Worm (Caenorhabditis elegans) whole organism, L4 larva: ENCODE measurements around the gene F01D5.8.

Experiments used
- R02D3.7 ChIP-seq: fragments of 150-350 bp; sonication (generic microtip); optimal IDR thresholded peaks from 3 replicates; lab custom pipeline; 2014; ENCODE audit warnings: missing biosample characterization, missing genetic modification characterization
- Y48G9A.11 ChIP-seq: fragments of 200-800 bp; sonication (Bioruptor generic); IDR thresholded peaks from 2 replicates; pipeline ENCODE4 v1.3.6; 2022; ENCODE audit warnings: missing genetic modification reagents, missing genetic modification characterization, missing compliant biosample characterization
- Y5F2A.4 ChIP-seq: fragments of 200-800 bp; sonication (Bioruptor generic); optimal IDR thresholded peaks from 2 replicates; lab custom pipeline; 2018; ENCODE audit warnings: mild to moderate bottlenecking, missing genetic modification characterization, missing compliant biosample characterization
- Y75B8A.6 ChIP-seq: fragments of 200-800 bp; sonication (Bioruptor generic); IDR thresholded peaks from 2 replicates; pipeline ENCODE4 v1.3.6; 2022; ENCODE audit warnings: missing genetic modification reagents, missing genetic modification characterization, missing compliant biosample characterization
- aha-1 ChIP-seq: fragments of 150-350 bp; peaks from one replicate; lab custom pipeline; 2014; ENCODE audit warnings: missing biosample characterization, missing genetic modification characterization
- ceh-20 ChIP-seq: fragments of 200-800 bp; sonication (Bioruptor generic); IDR thresholded peaks from 2 replicates; pipeline ENCODE4 v1.3.6; 2022; ENCODE audit warnings: missing genetic modification reagents, missing genetic modification characterization, missing compliant biosample characterization
- ceh-82 ChIP-seq: sonication (generic microtip); optimal IDR thresholded peaks from 2 replicates; lab custom pipeline; 2017; ENCODE audit warnings: missing biosample characterization, missing genetic modification characterization
- ctbp-1 ChIP-seq: fragments of 200-800 bp; sonication (Bioruptor generic); IDR thresholded peaks from 2 replicates; pipeline ENCODE4 v1.3.6; 2022; ENCODE audit warnings: missing genetic modification reagents, missing genetic modification characterization, missing compliant biosample characterization
- daf-16 ChIP-seq, 3 experiments: sonication (generic microtip); optimal IDR thresholded peaks; 2 replicates each; lab custom pipeline; 2016 to 2017; ENCODE audit warnings: missing genetic modification characterization in 3 of 3, missing genetic modification reagents in 3 of 3, mild to moderate bottlenecking in 2 of 3, missing compliant biosample characterization in 2 of 3, missing biosample characterization in 1 of 3, moderate library complexity in 1 of 3
- dmd-9 ChIP-seq: fragments of 200-800 bp; sonication (Bioruptor generic); IDR thresholded peaks from 2 replicates; pipeline ENCODE4 v1.3.6; 2022; ENCODE audit warnings: missing genetic modification reagents, missing genetic modification characterization, missing compliant biosample characterization
- egl-27 ChIP-seq: sonication (generic microtip); optimal IDR thresholded peaks from 3 replicates; lab custom pipeline; 2017; ENCODE audit warnings: missing biosample characterization, missing genetic modification reagents, missing genetic modification characterization
- fos-1 ChIP-seq: fragments of 150-350 bp; optimal IDR thresholded peaks from 2 replicates; lab custom pipeline; 2014; ENCODE audit warnings: missing biosample characterization, missing genetic modification characterization
- hif-1 ChIP-seq, 2 experiments: sonication (generic microtip); optimal IDR thresholded peaks; 2 replicates each; lab custom pipeline; 2016 to 2017; ENCODE audit warnings: missing compliant biosample characterization in 2 of 2, missing genetic modification characterization in 2 of 2, missing genetic modification reagents in 2 of 2, missing genotype in 2 of 2, mild to moderate bottlenecking in 1 of 2
- hlh-11 ChIP-seq: fragments of 200-800 bp; sonication (Bioruptor generic); optimal IDR thresholded peaks from 2 replicates; lab custom pipeline; 2018; ENCODE audit warnings: mild to moderate bottlenecking, missing genetic modification characterization, missing compliant biosample characterization
- hlh-30 ChIP-seq: sonication (generic microtip); optimal IDR thresholded peaks from 2 replicates; lab custom pipeline; 2017; ENCODE audit warnings: antibody characterized with exemption, mild to moderate bottlenecking, missing genetic modification characterization, missing compliant biosample characterization; ENCODE audit not compliant: insufficient read depth
- hmg-1.1 ChIP-seq: fragments of 200-800 bp; sonication (Bioruptor generic); IDR thresholded peaks from 2 replicates; pipeline ENCODE4 v1.3.6; 2022; ENCODE audit warnings: missing genetic modification reagents, missing genetic modification characterization, missing compliant biosample characterization
- jun-1 ChIP-seq: fragments of 150-350 bp; optimal IDR thresholded peaks from 2 replicates; lab custom pipeline; 2014; ENCODE audit warnings: missing biosample characterization, missing genetic modification reagents, missing genetic modification characterization
- lim-7 ChIP-seq: fragments of 200-800 bp; sonication (Bioruptor generic); IDR thresholded peaks from 2 replicates; pipeline ENCODE4 v1.3.6; 2022; ENCODE audit warnings: missing genetic modification characterization, missing compliant biosample characterization
- lin-1 ChIP-seq: fragments of 200-800 bp; sonication (Bioruptor generic); IDR thresholded peaks from 2 replicates; pipeline ENCODE4 v1.3.6; 2022; ENCODE audit warnings: missing genetic modification reagents, missing genetic modification characterization, missing compliant biosample characterization
- lin-38 ChIP-seq: fragments of 200-800 bp; sonication (Bioruptor generic); IDR thresholded peaks from 2 replicates; pipeline ENCODE4 v1.3.6; 2022; ENCODE audit warnings: missing genetic modification reagents, missing genetic modification characterization, missing compliant biosample characterization
- lsy-2 ChIP-seq, 2 experiments: fragments of 150-350 bp in 1 of 2; sonication (generic microtip) in 1 of 2; optimal IDR thresholded peaks; 2 replicates each; lab custom pipeline; 2014 to 2017; ENCODE audit warnings: missing biosample characterization in 2 of 2, missing genetic modification characterization in 2 of 2
- madf-5 ChIP-seq, 2 experiments: fragments of 200-800 bp; sonication (Bioruptor generic); IDR thresholded peaks; 2 replicates each; pipeline ENCODE4 v1.3.6; 2022; ENCODE audit warnings: missing compliant biosample characterization in 2 of 2, missing genetic modification characterization in 2 of 2
- madf-9 ChIP-seq: fragments of 200-800 bp; sonication (Bioruptor generic); conservative IDR thresholded peaks from 2 replicates; pipeline ENCODE4 v1.3.6; 2022; ENCODE audit warnings: missing genetic modification reagents, missing genetic modification characterization, missing compliant biosample characterization
- mep-1 ChIP-seq: fragments of 150-350 bp; sonication (generic microtip); optimal IDR thresholded peaks from 3 replicates; lab custom pipeline; 2014; ENCODE audit warnings: missing biosample characterization, missing genetic modification characterization
- mxl-3 ChIP-seq: fragments of 200-800 bp; sonication (Bioruptor generic); optimal IDR thresholded peaks from 2 replicates; lab custom pipeline; 2018; ENCODE audit warnings: mild to moderate bottlenecking, missing genetic modification characterization, missing compliant biosample characterization
- nhr-41 ChIP-seq: fragments of 200-800 bp; sonication (Bioruptor generic); IDR thresholded peaks from 2 replicates; pipeline ENCODE4 v1.3.6; 2022; ENCODE audit warnings: missing genetic modification reagents, missing genetic modification characterization, missing compliant biosample characterization
- nhr-42 ChIP-seq: fragments of 200-800 bp; sonication (Bioruptor generic); IDR thresholded peaks from 2 replicates; pipeline ENCODE4 v1.3.6; 2022; ENCODE audit warnings: missing genetic modification characterization, missing compliant biosample characterization
- pha-4 ChIP-seq, 2 experiments: fragments of 150-350 bp in 1 of 2; fragments of 200-800 bp in 1 of 2; sonication (Bioruptor generic) in 1 of 2; IDR thresholded peaks in 1 of 2; optimal IDR thresholded peaks in 1 of 2; 2 replicates each; pipeline versions ENCODE4 v1.3.6 to Lab custom; 2014 to 2022; ENCODE audit warnings: missing genetic modification characterization in 2 of 2, missing genetic modification reagents in 2 of 2, missing biosample characterization in 1 of 2, missing compliant biosample characterization in 1 of 2
- php-3 ChIP-seq: fragments of 200-800 bp; sonication (Bioruptor generic); IDR thresholded peaks from 2 replicates; pipeline ENCODE4 v1.3.6; 2022; ENCODE audit warnings: missing genetic modification reagents, missing genetic modification characterization, missing compliant biosample characterization
- pqm-1 ChIP-seq: sonication (generic microtip); optimal IDR thresholded peaks from 2 replicates; lab custom pipeline; 2017; ENCODE audit warnings: missing biosample characterization, missing genetic modification characterization
- rbr-2 ChIP-seq: sonication (generic microtip); optimal IDR thresholded peaks from 2 replicates; lab custom pipeline; 2016; ENCODE audit warnings: missing genotype, missing genetic modification characterization, missing compliant biosample characterization
- set-16 ChIP-seq: fragments of 200-800 bp; sonication (Bioruptor generic); IDR thresholded peaks from 2 replicates; pipeline ENCODE4 v1.3.6; 2022; ENCODE audit warnings: missing genetic modification reagents, missing genetic modification characterization, missing compliant biosample characterization
- snpc-1.2 ChIP-seq: fragments of 200-800 bp; sonication (Bioruptor generic); IDR thresholded peaks from 2 replicates; pipeline ENCODE4 v1.3.6; 2022; ENCODE audit warnings: missing genetic modification reagents, missing genetic modification characterization, missing compliant biosample characterization
- tra-1 ChIP-seq: fragments of 200-800 bp; sonication (Bioruptor generic); IDR thresholded peaks from 2 replicates; pipeline ENCODE4 v1.3.6; 2022; ENCODE audit warnings: missing genetic modification reagents, missing genetic modification characterization, missing compliant biosample characterization
- unc-39 ChIP-seq: sonication (generic microtip); optimal IDR thresholded peaks from 2 replicates; lab custom pipeline; 2017; ENCODE audit warnings: missing biosample characterization, missing genetic modification characterization
- unc-62 ChIP-seq, 3 experiments: fragments of 150-350 bp in 1 of 3; sonication (generic microtip); optimal IDR thresholded peaks in 2 of 3; peaks in 1 of 3; 1 replicate in 1 of 3; 2 replicates in 2 of 3; lab custom pipeline; 2014 to 2017; ENCODE audit warnings: missing biosample characterization in 3 of 3, missing genetic modification characterization in 3 of 3, missing genetic modification reagents in 3 of 3, missing genotype in 1 of 3
- vab-7 ChIP-seq: fragments of 200-800 bp; sonication (Bioruptor generic); IDR thresholded peaks from 2 replicates; pipeline ENCODE4 v1.3.6; 2022; ENCODE audit warnings: missing genetic modification reagents, missing genetic modification characterization, missing compliant biosample characterization
- zag-1 ChIP-seq: fragments of 150-350 bp; optimal IDR thresholded peaks from 2 replicates; lab custom pipeline; 2014; ENCODE audit warnings: missing biosample characterization, missing genetic modification characterization
- zfp-2 ChIP-seq: sonication (generic microtip); optimal IDR thresholded peaks from 2 replicates; lab custom pipeline; 2016; ENCODE audit warnings: mild to moderate bottlenecking, missing genetic modification characterization, missing compliant biosample characterization
- zip-2 ChIP-seq: fragments of 150-350 bp; optimal IDR thresholded peaks from 2 replicates; lab custom pipeline; 2014; ENCODE audit warnings: missing biosample characterization, missing genetic modification characterization

The F01D5.8 gene

DNA sequence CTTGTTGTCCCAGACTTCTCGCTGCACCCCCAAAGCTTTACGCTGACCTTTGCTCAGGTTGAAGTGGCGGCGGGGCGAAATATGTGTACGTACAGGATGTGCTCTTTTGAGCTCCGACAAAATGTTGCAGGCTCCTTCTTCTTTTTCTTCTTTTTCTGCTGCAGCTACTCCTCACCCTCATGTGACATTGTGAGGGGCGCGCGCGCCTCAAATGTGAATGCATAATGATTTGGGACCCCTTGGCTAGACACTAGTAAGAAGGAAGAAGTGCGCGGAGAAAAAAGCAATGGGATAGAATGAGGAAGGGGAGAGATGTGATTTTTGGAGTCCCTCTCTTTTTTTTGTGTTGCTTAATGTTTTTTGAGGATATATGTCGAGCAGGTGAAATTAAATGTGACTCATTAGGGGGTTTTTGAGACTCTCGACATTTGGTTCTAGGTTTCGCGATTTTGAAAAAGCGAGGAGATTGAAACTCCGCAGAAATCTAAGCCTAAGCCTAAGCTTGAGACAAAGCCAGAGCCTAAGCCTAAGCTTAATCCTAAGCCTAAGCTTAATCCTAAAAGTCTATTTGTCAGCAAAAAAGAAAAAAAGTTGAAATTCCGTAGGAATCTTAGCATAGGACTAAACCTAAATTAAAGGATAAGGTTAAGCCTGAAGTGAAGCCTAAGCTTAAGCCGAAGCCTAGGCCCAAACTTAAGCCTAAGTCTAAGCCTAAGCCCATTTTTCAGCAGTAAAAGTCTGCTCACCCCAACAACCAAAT, 26.4 kb downstream of the F01D5.8 start (continued):
- 0 out of 2 replicates have a peak, but pooled peaks have one; percentile 11 for TF ChIP-seq Y48G9A.11 (GFP tag; lab: Robert Waterston, UW)
- peak; percentile 49 for TF ChIP-seq rbr-2 (tag; lab: Kevin White, UChicago)
- peak; percentile 59; the same call in 1 of the 2 replicates for TF ChIP-seq ceh-20 (GFP tag; lab: Robert Waterston, UW)
- TF ChIP-seq hif-1 (tag; optimal IDR thresholded peaks at IDR 0.05; lab: Kevin White, UChicago), result peak in 1 of 2 experiments; percentile 31
- peak; percentile 46 for TF ChIP-seq mep-1 (tag; lab: Kevin White, UChicago)
- no peak for TF ChIP-seq jun-1 (tag; lab: Kevin White, UChicago)
- TF ChIP-seq vab-7 (GFP tag; lab: Robert Waterston, UW), result peak; percentile 44; the same call in 1 of the 2 replicates
- TF ChIP-seq, all 104 proteins: peak for 19

DNA sequence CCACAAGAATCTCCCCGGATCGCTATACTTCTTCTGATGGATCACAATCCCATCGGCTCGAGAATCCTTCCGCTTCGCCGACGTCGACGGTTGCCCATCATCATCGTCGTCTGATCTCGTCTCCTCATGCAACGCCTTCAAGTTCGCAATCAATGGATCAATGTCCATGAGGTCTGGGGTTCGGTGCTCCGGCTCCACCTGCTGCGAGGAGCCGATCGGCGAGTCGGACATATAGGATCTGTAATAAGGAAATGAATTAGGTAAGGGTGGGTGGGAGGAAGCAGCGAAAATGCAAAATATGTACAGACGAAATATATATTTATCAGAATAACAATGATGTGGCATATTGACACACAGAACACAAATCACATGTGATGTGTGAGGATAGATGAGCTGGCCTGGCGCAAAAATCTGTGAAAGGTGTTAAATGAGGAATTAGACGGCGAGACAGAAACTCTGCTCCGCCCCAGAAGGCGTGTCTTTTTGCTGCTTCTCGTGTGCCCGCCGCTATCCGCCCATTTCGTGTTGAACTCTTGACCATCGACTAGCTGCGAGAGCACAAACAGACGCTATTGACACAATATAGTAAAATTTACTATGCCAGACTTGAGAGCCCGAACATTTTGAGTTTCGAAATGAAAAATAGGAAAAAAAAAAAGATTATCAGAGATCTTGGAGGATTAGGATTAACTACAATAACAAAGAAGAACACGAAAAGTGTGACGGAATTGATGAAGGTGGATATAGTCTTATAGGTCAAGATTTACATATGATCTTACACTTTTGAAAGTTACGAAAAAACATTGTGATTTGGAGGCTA, 27.2 kb downstream of the F01D5.8 start:
- TF ChIP-seq lsy-2 (tag; optimal IDR thresholded peaks at IDR 0.05; lab: Kevin White, UChicago) (peak in 1 of 2 experiments; percentile 25), hif-1 (tag; optimal IDR thresholded peaks at IDR 0.05; lab: Kevin White, UChicago) (peak in 1 of 2 experiments; percentile 1), unc-62 (GFP tag; optimal IDR thresholded peaks at IDR 0.05 in 1 of 2; lab: Kevin White, UChicago) (peak in 1 of 2 experiments; percentile 91), unc-62 (tag; optimal IDR thresholded peaks at IDR 0.05; lab: Kevin White, UChicago) (no peak), mxl-3 (GFP tag; lab: Kevin White, UChicago) (peak; percentile 36), hlh-30 (tag; lab: Kevin White, UChicago) (peak; percentile 25), daf-16 (GFP tag; optimal IDR thresholded peaks at IDR 0.05; lab: Kevin White, UChicago) (no peak), daf-16 (tag; optimal IDR thresholded peaks at IDR 0.05; lab: Kevin White, UChicago) (peak; percentile 6), hmg-1.1 (GFP tag; lab: Robert Waterston, UW) (no peak; the same call in 1 of the 2 replicates), ctbp-1 (GFP tag; lab: Robert Waterston, UW) (no peak), set-16 (GFP tag; lab: Robert Waterston, UW) (peak; percentile 72), nhr-42 (GFP tag; lab: Robert Waterston, UW) (0 out of 2 replicates have a peak, but pooled peaks have one; percentile 31), snpc-1.2 (GFP tag; lab: Robert Waterston, UW) (0 out of 2 replicates have a peak, but pooled peaks have one; percentile 9), ceh-82 (no peak), aha-1 (tag; lab: Kevin White, UChicago) (peak; percentile 95), Y5F2A.4 (peak; percentile 7), rbr-2 (tag; lab: Kevin White, UChicago) (peak; percentile 15)

DNA sequence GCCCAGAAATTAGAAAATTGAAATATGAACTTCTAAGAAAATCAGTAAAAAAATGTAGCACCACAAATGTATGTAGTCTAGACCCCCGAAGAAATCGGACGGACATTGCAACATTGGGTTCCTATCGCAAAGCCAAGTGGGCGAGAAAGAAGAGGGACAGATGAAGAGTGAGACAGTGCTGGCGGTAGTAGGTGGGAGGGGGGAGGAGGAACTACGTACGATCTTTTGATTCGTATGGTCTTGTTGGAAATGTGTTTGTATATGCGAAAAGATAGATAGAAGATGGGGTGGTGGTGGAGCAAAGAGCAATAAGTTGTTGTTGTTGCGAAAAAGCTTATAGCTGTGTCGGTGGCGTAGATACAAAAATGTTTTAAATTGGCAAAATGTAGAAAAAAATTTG, 27.8 kb downstream of the F01D5.8 start:
- TF ChIP-seq dmd-9 (GFP tag; lab: Robert Waterston, UW), result no peak
- no peak for TF ChIP-seq R02D3.7 (tag; lab: Kevin White, UChicago)
- no peak for TF ChIP-seq madf-5 (GFP tag; IDR thresholded peaks at IDR 0.05; lab: Robert Waterston, UW)
- no peak for TF ChIP-seq zfp-2 (tag; lab: Kevin White, UChicago)
- TF ChIP-seq egl-27 (tag; lab: Kevin White, UChicago), result no peak
- TF ChIP-seq madf-9 (GFP tag; lab: Robert Waterston, UW), result 0 out of 2 replicates have a peak, but pooled peaks have one; percentile 12
- TF ChIP-seq tra-1 (GFP tag; lab: Robert Waterston, UW), result 0 out of 2 replicates have a peak, but pooled peaks have one; percentile 10
- no peak for TF ChIP-seq zip-2 (tag; lab: Kevin White, UChicago)
- TF ChIP-seq ceh-20 (GFP tag; lab: Robert Waterston, UW), result no peak
- no peak for TF ChIP-seq unc-39
- TF ChIP-seq Y5F2A.4, result no peak
- peak; percentile 12 for TF ChIP-seq mxl-3 (GFP tag; lab: Kevin White, UChicago)
- TF ChIP-seq lim-7, result no peak
- TF ChIP-seq lin-1 (GFP tag; lab: Robert Waterston, UW), result no peak
- TF ChIP-seq lin-38 (GFP tag; lab: Robert Waterston, UW), result 0 out of 2 replicates have a peak, but pooled peaks have one; percentile 15
- no peak for TF ChIP-seq zag-1 (tag; lab: Kevin White, UChicago)
- TF ChIP-seq aha-1 (tag; lab: Kevin White, UChicago), result peak; percentile 82
- TF ChIP-seq Y48G9A.11 (GFP tag; lab: Robert Waterston, UW), result no peak
- no peak for TF ChIP-seq fos-1 (tag; lab: Kevin White, UChicago)
- TF ChIP-seq hlh-11, result peak; percentile 8
- no peak for TF ChIP-seq jun-1 (tag; lab: Kevin White, UChicago)
- TF ChIP-seq pha-4 (GFP tag; IDR thresholded peaks at IDR 0.05; lab: Robert Waterston, UW), result no peak
- TF ChIP-seq pha-4 (tag; optimal IDR thresholded peaks at IDR 0.05; lab: Kevin White, UChicago), result no peak
- 0 out of 2 replicates have a peak, but pooled peaks have one; percentile 26 for TF ChIP-seq nhr-42 (GFP tag; lab: Robert Waterston, UW)
- no peak for TF ChIP-seq hmg-1.1 (GFP tag; lab: Robert Waterston, UW)
- no peak for TF ChIP-seq nhr-41
- peak; percentile 20 for TF ChIP-seq pqm-1 (tag; lab: Kevin White, UChicago)
- TF ChIP-seq php-3 (GFP tag; lab: Robert Waterston, UW), result no peak
- TF ChIP-seq Y75B8A.6 (GFP tag; lab: Robert Waterston, UW), result no peak
